Worm (Caenorhabditis elegans) whole organism, mixed stage, embryonic: Measurements from ENCODE around the gene srt-18.

Experiments
- bed-3 ChIP-seq: fragments of 200-800 bp; sonication (Bioruptor generic); optimal IDR thresholded peaks from 3 replicates; lab custom pipeline; 2018; ENCODE audit warnings: mild to moderate bottlenecking, missing genetic modification characterization, moderate library complexity, missing compliant biosample characterization
- ceh-39 ChIP-seq: fragments of 150-350 bp; optimal IDR thresholded peaks from 2 replicates; lab custom pipeline; 2014; ENCODE audit warnings: missing biosample characterization, missing genetic modification characterization
- elt-3 ChIP-seq: fragments of 150-350 bp; optimal IDR thresholded peaks from 2 replicates; lab custom pipeline; 2014; ENCODE audit warnings: missing biosample characterization, missing genetic modification characterization
- lin-32 ChIP-seq: fragments of 200-800 bp; sonication (Bioruptor generic); optimal IDR thresholded peaks from 2 replicates; lab custom pipeline; 2018; ENCODE audit warnings: mild to moderate bottlenecking, missing genetic modification characterization, missing compliant biosample characterization
- mls-2 ChIP-seq: sonication (generic microtip); optimal IDR thresholded peaks from 2 replicates; lab custom pipeline; 2016; ENCODE audit warnings: mild to moderate bottlenecking, missing genetic modification characterization, moderate library complexity, missing compliant biosample characterization
- nhr-12 ChIP-seq: fragments of 150-350 bp; optimal IDR thresholded peaks from 2 replicates; lab custom pipeline; 2014; ENCODE audit warnings: missing biosample characterization, missing genetic modification characterization
- unc-62 ChIP-seq: fragments of 150-350 bp; optimal IDR thresholded peaks from 2 replicates; lab custom pipeline; 2014; ENCODE audit warnings: missing biosample characterization, missing genetic modification reagents, missing genetic modification characterization
- ztf-11 ChIP-seq: fragments of 150-350 bp; optimal IDR thresholded peaks from 2 replicates; lab custom pipeline; 2014; ENCODE audit warnings: missing biosample characterization, missing genetic modification characterization

DNA sequence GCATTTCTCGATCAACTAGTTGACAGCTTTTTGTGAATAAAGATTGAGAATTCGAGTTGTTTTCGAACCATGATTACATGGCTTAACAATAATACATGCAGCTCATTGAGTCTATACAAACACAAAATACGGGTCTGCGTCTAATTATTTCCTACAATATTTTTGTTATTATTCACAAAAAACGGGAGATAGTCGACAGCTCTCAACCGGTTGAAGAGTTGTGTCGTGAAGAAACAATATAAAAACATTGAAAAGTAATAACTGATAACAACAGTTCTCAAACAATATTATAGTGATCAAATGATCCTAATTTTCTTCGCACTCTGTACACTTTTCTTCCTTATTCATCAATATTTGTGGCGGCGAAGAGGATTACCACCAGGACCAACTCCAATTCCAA lies 25.6 kb upstream of the srt-18 start, which contains the start of gene cyp-33B1:
- TF ChIP-seq ceh-39 (tag; lab: Kevin White, UChicago) (no peak), bed-3 (GFP tag; lab: Kevin White, UChicago) (no peak), mls-2 (tag; lab: Kevin White, UChicago) (no peak), ztf-11 (tag; lab: Kevin White, UChicago) (no peak), nhr-12 (tag; lab: Kevin White, UChicago) (no peak), lin-32 (GFP tag; lab: Kevin White, UChicago) (no peak), unc-62 (no peak), elt-3 (no peak)
